Worm (Caenorhabditis elegans) whole organism, L4 larva: Measurements from ENCODE around the gene C33D3.3.
A peak's percentile ranks its signal among the peaks of the same experiment; 100 is the strongest.

Source experiments
- ceh-82 ChIP-seq: sonication (generic microtip); optimal IDR thresholded peaks from 2 replicates; lab custom pipeline; 2017; ENCODE audit warnings: missing biosample characterization, missing genetic modification characterization
- dve-1 ChIP-seq: sonication (generic microtip); optimal IDR thresholded peaks from 2 replicates; lab custom pipeline; 2017; ENCODE audit warnings: antibody characterized with exemption, mild to moderate bottlenecking, missing genetic modification characterization, missing compliant biosample characterization; ENCODE audit not compliant: insufficient read depth
- hlh-30 ChIP-seq: sonication (generic microtip); optimal IDR thresholded peaks from 2 replicates; lab custom pipeline; 2017; ENCODE audit warnings: antibody characterized with exemption, mild to moderate bottlenecking, missing genetic modification characterization, missing compliant biosample characterization; ENCODE audit not compliant: insufficient read depth
- pha-4 ChIP-seq, 2 experiments: fragments of 150-350 bp in 1 of 2; fragments of 200-800 bp in 1 of 2; sonication (Bioruptor generic) in 1 of 2; IDR thresholded peaks in 1 of 2; optimal IDR thresholded peaks in 1 of 2; 2 replicates each; pipeline versions ENCODE4 v1.3.6 to Lab custom; 2014 to 2022; ENCODE audit warnings: missing genetic modification characterization in 2 of 2, missing genetic modification reagents in 2 of 2, missing biosample characterization in 1 of 2, missing compliant biosample characterization in 1 of 2
- snpc-4 ChIP-seq: fragments of 150-350 bp; optimal IDR thresholded peaks from 2 replicates; lab custom pipeline; 2014; ENCODE audit warnings: missing biosample characterization, missing genetic modification characterization
- spr-1 ChIP-seq: sonication (generic microtip); optimal IDR thresholded peaks from 2 replicates; lab custom pipeline; 2016; ENCODE audit warnings: mild to moderate bottlenecking, missing genetic modification characterization, missing compliant biosample characterization
- ztf-11 ChIP-seq: fragments of 150-350 bp; optimal IDR thresholded peaks from 2 replicates; lab custom pipeline; 2014; ENCODE audit warnings: missing biosample characterization, missing genetic modification characterization

DNA sequence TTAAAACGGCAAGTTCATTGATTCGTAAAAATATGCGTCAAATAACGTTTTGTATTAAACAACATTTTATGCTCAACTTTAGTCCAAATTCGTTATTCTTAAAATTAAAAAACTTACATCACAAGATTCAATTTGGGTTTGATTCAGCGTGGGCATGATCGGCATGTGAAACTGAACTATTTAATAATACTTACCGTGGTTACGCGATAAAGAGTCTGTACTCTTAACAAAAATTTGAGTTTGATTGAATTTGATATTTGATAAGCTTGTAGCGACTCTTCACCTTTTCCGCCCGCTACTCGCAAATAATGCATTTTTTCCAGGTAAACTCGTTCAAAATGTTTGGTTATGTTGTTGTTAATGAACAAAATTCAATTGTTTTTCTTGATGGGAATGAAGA lies 48.3 kb downstream of the C33D3.3 start, which contains the start of gene glo-3:
- TF ChIP-seq snpc-4 (no peak), ceh-82 (tag; lab: Kevin White, UChicago) (no peak), pha-4 (GFP tag; IDR thresholded peaks at IDR 0.05; lab: Robert Waterston, UW) (no peak), pha-4 (tag; optimal IDR thresholded peaks at IDR 0.05; lab: Kevin White, UChicago) (no peak), hlh-30 (peak; percentile 53), spr-1 (tag; lab: Kevin White, UChicago) (no peak), ztf-11 (tag; lab: Kevin White, UChicago) (no peak), dve-1 (tag; lab: Kevin White, UChicago) (peak; percentile 37)
